Fruit fly (Drosophila melanogaster) whole organism, prepupa: ENCODE data around the gene sunn.

Experiments used
- Blimp-1 ChIP-seq: fragments of 200-800 bp; sonication (Bioruptor generic); optimal IDR thresholded peaks from 3 replicates; lab custom pipeline; 2017; ENCODE audit warnings: missing biosample characterization, missing genetic modification characterization, mild to moderate bottlenecking, moderate library complexity, missing genetic modification reagents
- CG10631 ChIP-seq: fragments of 200-800 bp; sonication (Bioruptor generic); optimal IDR thresholded peaks from 2 replicates; lab custom pipeline; 2016; ENCODE audit warnings: missing biosample characterization, missing genetic modification characterization
- CG10669 ChIP-seq: fragments of 200-800 bp; sonication (Bioruptor generic); optimal IDR thresholded peaks from 3 replicates; lab custom pipeline; 2018; ENCODE audit warnings: missing biosample characterization, mild to moderate bottlenecking, missing genetic modification characterization, moderate library complexity
- CG11294 ChIP-seq: fragments of 200-800 bp; sonication (Bioruptor generic); IDR thresholded peaks from 2 replicates; pipeline ENCODE4 v1.3.6; 2022; ENCODE audit warnings: missing biosample characterization, missing genetic modification characterization
- CG11762 ChIP-seq: fragments of 200-800 bp; sonication (Bioruptor generic); optimal IDR thresholded peaks from 3 replicates; lab custom pipeline; 2016; ENCODE audit warnings: missing biosample characterization, missing genetic modification characterization; ENCODE audit not compliant: insufficient read depth
- CG11902 ChIP-seq: fragments of 200-800 bp; sonication (Bioruptor generic); optimal IDR thresholded peaks from 3 replicates; lab custom pipeline; 2016; ENCODE audit warnings: missing biosample characterization, missing genetic modification characterization
- CG1621 ChIP-seq: fragments of 200-800 bp; sonication (Bioruptor generic); optimal IDR thresholded peaks from 3 replicates; lab custom pipeline; 2018; ENCODE audit warnings: missing biosample characterization, mild to moderate bottlenecking, missing genetic modification characterization
- CG16779 ChIP-seq: fragments of 200-800 bp; sonication (Bioruptor generic); optimal IDR thresholded peaks from 3 replicates; lab custom pipeline; 2017; ENCODE audit warnings: missing biosample characterization, mild to moderate bottlenecking, missing genetic modification characterization
- CG3032 ChIP-seq: fragments of 200-800 bp; optimal IDR thresholded peaks from 2 replicates; lab custom pipeline; 2019; ENCODE audit warnings: missing biosample characterization, mild to moderate bottlenecking, missing genetic modification characterization, moderate library complexity
- CG31627 ChIP-seq: fragments of 200-800 bp; sonication (Bioruptor generic); optimal IDR thresholded peaks from 3 replicates; lab custom pipeline; 2016; ENCODE audit warnings: missing biosample characterization, missing genetic modification characterization
- CG32006 ChIP-seq: fragments of 200-800 bp; sonication (Bioruptor generic); optimal IDR thresholded peaks from 3 replicates; lab custom pipeline; 2017; ENCODE audit warnings: missing biosample characterization, mild to moderate bottlenecking, missing genetic modification characterization
- CG34406 ChIP-seq: fragments of 200-800 bp; sonication (Bioruptor generic); optimal IDR thresholded peaks from 3 replicates; lab custom pipeline; 2016; ENCODE audit warnings: missing biosample characterization, missing genetic modification characterization
- CG4318 ChIP-seq: fragments of 200-800 bp; sonication (Bioruptor generic); optimal IDR thresholded peaks from 3 replicates; lab custom pipeline; 2017; ENCODE audit warnings: missing biosample characterization, mild to moderate bottlenecking, missing genetic modification characterization
- CG6163 ChIP-seq: fragments of 200-800 bp; sonication (Bioruptor generic); IDR thresholded peaks from 3 replicates; pipeline ENCODE4 v1.3.6; 2022; ENCODE audit warnings: missing biosample characterization, missing genetic modification characterization
- CG6276 ChIP-seq: fragments of 200-800 bp; sonication (Bioruptor generic); optimal IDR thresholded peaks from 2 replicates; lab custom pipeline; 2017; ENCODE audit warnings: missing biosample characterization, mild to moderate bottlenecking, missing genetic modification characterization
- CG6792 ChIP-seq: fragments of 200-800 bp; sonication (Bioruptor generic); optimal IDR thresholded peaks from 3 replicates; lab custom pipeline; 2016; ENCODE audit warnings: missing biosample characterization, missing genetic modification characterization
- CG6808 ChIP-seq: fragments of 200-800 bp; sonication (Bioruptor generic); optimal IDR thresholded peaks from 3 replicates; lab custom pipeline; 2017; ENCODE audit warnings: missing biosample characterization, missing genetic modification characterization, mild to moderate bottlenecking, moderate library complexity, missing genetic modification reagents
- CG6854 ChIP-seq: fragments of 200-800 bp; sonication (Bioruptor generic); optimal IDR thresholded peaks from 2 replicates; lab custom pipeline; 2017; ENCODE audit warnings: missing biosample characterization, mild to moderate bottlenecking, missing genetic modification characterization
- CG7368 ChIP-seq: fragments of 200-800 bp; sonication (Bioruptor generic); optimal IDR thresholded peaks from 3 replicates; lab custom pipeline; 2016; ENCODE audit warnings: missing biosample characterization, missing genetic modification characterization
- CG8119 ChIP-seq: fragments of 200-800 bp; sonication (Bioruptor generic); IDR thresholded peaks from 3 replicates; pipeline ENCODE4 v1.3.6; 2022; ENCODE audit warnings: missing biosample characterization, missing genetic modification characterization
- CG8319 ChIP-seq: fragments of 200-800 bp; sonication (Bioruptor generic); optimal IDR thresholded peaks from 3 replicates; lab custom pipeline; 2016; ENCODE audit warnings: missing biosample characterization, missing genetic modification characterization
- CG9139 ChIP-seq: fragments of 200-800 bp; sonication (Bioruptor generic); optimal IDR thresholded peaks from 3 replicates; lab custom pipeline; 2017; ENCODE audit warnings: missing biosample characterization, mild to moderate bottlenecking, missing genetic modification characterization
- Eip75B ChIP-seq: fragments of 200-800 bp; sonication (Bioruptor generic); optimal IDR thresholded peaks from 3 replicates; lab custom pipeline; 2016; ENCODE audit warnings: missing biosample characterization, missing genetic modification characterization
- Eip78C ChIP-seq: fragments of 200-800 bp; sonication (Bioruptor generic); peaks from one replicate; lab custom pipeline; 2016; ENCODE audit warnings: missing biosample characterization, missing genetic modification characterization
- Ets21C ChIP-seq: fragments of 200-800 bp; sonication (Bioruptor generic); optimal IDR thresholded peaks from 3 replicates; lab custom pipeline; 2016; ENCODE audit warnings: missing biosample characterization, missing genetic modification characterization
- Gug ChIP-seq: fragments of 200-800 bp; sonication (Bioruptor generic); IDR thresholded peaks from 2 replicates; pipeline ENCODE4 v1.3.6; 2022; ENCODE audit warnings: missing biosample characterization, missing genetic modification characterization
- Hr38 ChIP-seq: sonication (Bioruptor generic); optimal IDR thresholded peaks from 2 replicates; lab custom pipeline; 2016; ENCODE audit warnings: missing biosample characterization, missing genetic modification characterization
- Hr4 ChIP-seq: fragments of 200-800 bp; sonication (Bioruptor generic); optimal IDR thresholded peaks from 3 replicates; lab custom pipeline; 2016; ENCODE audit warnings: missing biosample characterization, missing genetic modification characterization
- Met ChIP-seq: fragments of 200-800 bp; sonication (Bioruptor generic); optimal IDR thresholded peaks from 3 replicates; lab custom pipeline; 2016; ENCODE audit warnings: missing biosample characterization, missing genetic modification characterization
- OdsH ChIP-seq: fragments of 200-800 bp; sonication (Bioruptor generic); optimal IDR thresholded peaks from 3 replicates; lab custom pipeline; 2016; ENCODE audit warnings: missing biosample characterization, missing genetic modification characterization
- Smox ChIP-seq: fragments of 200-800 bp; sonication (Bioruptor generic); optimal IDR thresholded peaks from 3 replicates; lab custom pipeline; 2016; ENCODE audit warnings: missing biosample characterization, missing genetic modification characterization
- Sox102F ChIP-seq: fragments of 200-800 bp; sonication (Bioruptor generic); optimal IDR thresholded peaks from 2 replicates; lab custom pipeline; 2016; ENCODE audit warnings: missing biosample characterization, mild to moderate bottlenecking, missing genetic modification characterization
- Sox14 ChIP-seq: fragments of 200-800 bp; sonication (Bioruptor generic); optimal IDR thresholded peaks from 3 replicates; lab custom pipeline; 2016; ENCODE audit warnings: missing biosample characterization, missing genetic modification characterization
- acj6 ChIP-seq: fragments of 200-800 bp; sonication (Bioruptor generic); optimal IDR thresholded peaks from 3 replicates; lab custom pipeline; 2016; ENCODE audit warnings: missing biosample characterization, missing genetic modification characterization
- dsx ChIP-seq: fragments of 200-800 bp; optimal IDR thresholded peaks from 3 replicates; lab custom pipeline; 2019; ENCODE audit warnings: missing biosample characterization, mild to moderate bottlenecking, missing genetic modification characterization, moderate library complexity; ENCODE audit not compliant: poor library complexity, severe bottlenecking
- eg ChIP-seq: fragments of 200-800 bp; sonication (Bioruptor generic); IDR thresholded peaks from 3 replicates; pipeline ENCODE4 v1.3.6; 2022; ENCODE audit warnings: missing biosample characterization, missing genetic modification characterization
- esn ChIP-seq: fragments of 200-800 bp; sonication (Bioruptor generic); optimal IDR thresholded peaks from 2 replicates; lab custom pipeline; 2016; ENCODE audit warnings: missing biosample characterization, mild to moderate bottlenecking, missing genetic modification characterization, moderate library complexity
- fd85E ChIP-seq: fragments of 200-800 bp; sonication (Bioruptor generic); optimal IDR thresholded peaks from 3 replicates; lab custom pipeline; 2016; ENCODE audit warnings: missing biosample characterization, missing genetic modification characterization
- fkh ChIP-seq: fragments of 200-800 bp; sonication (Bioruptor generic); optimal IDR thresholded peaks from 3 replicates; lab custom pipeline; 2017; ENCODE audit warnings: missing biosample characterization, mild to moderate bottlenecking, missing genetic modification characterization, moderate library complexity
- lz ChIP-seq: fragments of 200-800 bp; sonication (Bioruptor generic); optimal IDR thresholded peaks from 3 replicates; lab custom pipeline; 2016; ENCODE audit warnings: missing biosample characterization, missing genetic modification characterization
- net ChIP-seq: fragments of 200-800 bp; sonication (Bioruptor generic); optimal IDR thresholded peaks from 3 replicates; lab custom pipeline; 2016; ENCODE audit warnings: missing biosample characterization, missing genetic modification characterization
- salr ChIP-seq, 2 experiments: fragments of 200-800 bp; sonication (Bioruptor generic); optimal IDR thresholded peaks; 3 replicates each; lab custom pipeline; 2016 to 2018; ENCODE audit warnings: missing biosample characterization in 2 of 2, missing genetic modification characterization in 2 of 2, mild to moderate bottlenecking in 1 of 2
- spab ChIP-seq: fragments of 200-800 bp; sonication (Bioruptor generic); optimal IDR thresholded peaks from 2 replicates; lab custom pipeline; 2017; ENCODE audit warnings: missing biosample characterization, mild to moderate bottlenecking, missing genetic modification characterization, missing genetic modification reagents
- ss ChIP-seq, 2 experiments: fragments of 200-800 bp; sonication (Bioruptor generic); optimal IDR thresholded peaks; 2 replicates in 1 of 2; 3 replicates in 1 of 2; lab custom pipeline; 2017 to 2018; ENCODE audit warnings: mild to moderate bottlenecking in 2 of 2, missing biosample characterization in 2 of 2, missing genetic modification characterization in 2 of 2, moderate library complexity in 1 of 2
- svp ChIP-seq: fragments of 200-800 bp; sonication (Bioruptor generic); peaks from one replicate; lab custom pipeline; 2016; ENCODE audit warnings: missing biosample characterization, missing genetic modification characterization
- vri ChIP-seq: fragments of 200-800 bp; sonication (Bioruptor generic); optimal IDR thresholded peaks from 3 replicates; lab custom pipeline; 2016; ENCODE audit warnings: missing biosample characterization, mild to moderate bottlenecking, missing genetic modification characterization

The sunn gene

dm6 chr3L:11716899-11717298 lies 11.2 kb upstream of the sunn start:
- TF ChIP-seq CG10631: no peak
- no peak for TF ChIP-seq Eip75B (GFP tag; lab: Kevin White, UChicago)
- TF ChIP-seq CG10669 (GFP tag; lab: Kevin White, UChicago): no peak
- TF ChIP-seq Smox (GFP tag; lab: Kevin White, UChicago): no peak
- TF ChIP-seq CG9139 (GFP tag; lab: Kevin White, UChicago): no peak
- TF ChIP-seq eg (GFP tag; lab: Robert Waterston, UW): 0 out of 3 replicates have a peak, but pooled peaks have one; percentile 9
- no peak for TF ChIP-seq CG32006 (GFP tag; lab: Kevin White, UChicago)

dm6 chr3L:11717300-11717699 lies 10.8 kb upstream of the sunn start:
- TF ChIP-seq CG6808 (GFP tag; lab: Kevin White, UChicago): peak; percentile 14
- TF ChIP-seq OdsH (GFP tag; lab: Kevin White, UChicago): no peak

- no peak for TF ChIP-seq svp (GFP tag; lab: Kevin White, UChicago)
- no peak for TF ChIP-seq lz
These were observed 10.2 kb upstream of the sunn start for dm6 chr3L:11717993-11718392.

dm6 chr3L:11720780-11721179 lies 7.4 kb upstream of the sunn start, which contains the start of gene Bmcp:
TSS of gene Bmcp (plus strand) at chr3L:11720934.
- no peak for TF ChIP-seq Blimp-1 (GFP tag; lab: Kevin White, UChicago)
- TF ChIP-seq CG4318: no peak
- no peak for TF ChIP-seq salr (GFP tag; optimal IDR thresholded peaks at IDR 0.05; lab: Kevin White, UChicago)
- peak; percentile 40 for TF ChIP-seq Sox14 (GFP tag; lab: Kevin White, UChicago)
- TF ChIP-seq CG11294: no peak
- TF ChIP-seq CG7368 (GFP tag; lab: Kevin White, UChicago): no peak
- TF ChIP-seq vri (GFP tag; lab: Kevin White, UChicago): no peak
- TF ChIP-seq Gug (GFP tag; lab: Robert Waterston, UW): no peak
- TF ChIP-seq CG1621 (tag; lab: Kevin White, UChicago): peak; percentile 73
- no peak for TF ChIP-seq CG10669 (GFP tag; lab: Kevin White, UChicago)
- TF ChIP-seq CG16779 (tag; lab: Kevin White, UChicago): no peak
- no peak for TF ChIP-seq CG11762
- TF ChIP-seq CG6163 (GFP tag; lab: Robert Waterston, UW): no peak
- TF ChIP-seq fd85E: no peak
- TF ChIP-seq Sox102F (GFP tag; lab: Kevin White, UChicago): no peak
- no peak for TF ChIP-seq acj6 (GFP tag; lab: Kevin White, UChicago)
- TF ChIP-seq Smox (GFP tag; lab: Kevin White, UChicago): no peak
- peak; percentile 4 for TF ChIP-seq CG3032 (tag; lab: Kevin White, UChicago)
- no peak for TF ChIP-seq ss (GFP tag; optimal IDR thresholded peaks at IDR 0.05; lab: Kevin White, UChicago)
- TF ChIP-seq CG10631: no peak
- TF ChIP-seq CG8119 (GFP tag; lab: Robert Waterston, UW): no peak
- no peak for TF ChIP-seq Ets21C
- no peak for TF ChIP-seq spab (GFP tag; lab: Kevin White, UChicago)
- no peak for TF ChIP-seq CG6276 (GFP tag; lab: Kevin White, UChicago)
- no peak for TF ChIP-seq Met (GFP tag; lab: Kevin White, UChicago)
- TF ChIP-seq Eip78C (GFP tag; lab: Kevin White, UChicago): peak; percentile 69
- no peak for TF ChIP-seq CG31627 (GFP tag; lab: Kevin White, UChicago)
- no peak for TF ChIP-seq net (GFP tag; lab: Kevin White, UChicago)
- TF ChIP-seq CG9139 (GFP tag; lab: Kevin White, UChicago): no peak
- TF ChIP-seq esn (GFP tag; lab: Kevin White, UChicago): peak; percentile 35
- TF ChIP-seq CG11902: no peak
- no peak for TF ChIP-seq CG8319 (GFP tag; lab: Kevin White, UChicago)
- no peak for TF ChIP-seq Hr38 (GFP tag; lab: Kevin White, UChicago)
- TF ChIP-seq CG34406: no peak
- no peak for TF ChIP-seq OdsH (GFP tag; lab: Kevin White, UChicago)
- no peak for TF ChIP-seq CG6792 (GFP tag; lab: Kevin White, UChicago)
- no peak for TF ChIP-seq fkh (GFP tag; lab: Kevin White, UChicago)
- no peak for TF ChIP-seq dsx
- TF ChIP-seq Hr4 (GFP tag; lab: Kevin White, UChicago): no peak
- TF ChIP-seq CG6854: peak; percentile 6
- TF ChIP-seq svp (GFP tag; lab: Kevin White, UChicago): no peak
